Worm (Caenorhabditis elegans): ENCODE measurements around the gene T05C1.3.

DNA sequence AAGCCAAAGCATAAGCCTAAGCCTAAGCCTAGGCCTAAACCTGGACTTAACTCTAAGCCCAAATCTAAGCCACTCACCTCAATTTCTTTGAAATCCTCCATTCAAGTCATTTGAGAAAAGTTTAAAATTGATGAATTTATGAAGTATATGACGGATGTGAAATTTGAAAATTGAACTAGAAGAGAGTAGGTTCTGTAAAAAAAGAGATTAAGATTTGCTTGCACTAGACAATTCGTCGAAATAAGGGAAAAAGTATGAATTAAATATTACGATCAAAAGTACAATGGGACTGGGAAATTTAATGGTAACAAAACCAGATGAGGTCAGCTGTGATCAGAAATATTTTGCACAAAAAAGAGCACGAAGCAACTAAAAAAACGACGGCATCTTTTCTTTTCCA lies 36.1 kb downstream of the T05C1.3 start, which contains the start of gene twk-2:
- TF ChIP-seq dpl-1 (GFP tag; optimal IDR thresholded peaks at IDR 0.05) (no peak), zag-1 (tag; optimal IDR thresholded peaks at IDR 0.05) (no peak)

Data from whole organism, L1 larva.